Fruit fly (Drosophila melanogaster) whole organism, prepupa: ENCODE data around the gene CG15317.

Experiments
- Blimp-1 ChIP-seq: fragments of 200-800 bp; sonication (Bioruptor generic); optimal IDR thresholded peaks from 3 replicates; lab custom pipeline; 2017; ENCODE audit warnings: missing biosample characterization, missing genetic modification characterization, mild to moderate bottlenecking, moderate library complexity, missing genetic modification reagents
- CG10631 ChIP-seq: fragments of 200-800 bp; sonication (Bioruptor generic); optimal IDR thresholded peaks from 2 replicates; lab custom pipeline; 2016; ENCODE audit warnings: missing biosample characterization, missing genetic modification characterization
- CG11294 ChIP-seq: fragments of 200-800 bp; sonication (Bioruptor generic); IDR thresholded peaks from 2 replicates; pipeline ENCODE4 v1.3.6; 2022; ENCODE audit warnings: missing biosample characterization, missing genetic modification characterization
- CG15336 ChIP-seq: fragments of 200-800 bp; sonication (Bioruptor generic); IDR thresholded peaks from 2 replicates; pipeline ENCODE4 v1.3.6; 2022; ENCODE audit warnings: missing biosample characterization, missing genetic modification characterization
- CG1621 ChIP-seq: fragments of 200-800 bp; sonication (Bioruptor generic); optimal IDR thresholded peaks from 3 replicates; lab custom pipeline; 2018; ENCODE audit warnings: missing biosample characterization, mild to moderate bottlenecking, missing genetic modification characterization
- CG16779 ChIP-seq: fragments of 200-800 bp; sonication (Bioruptor generic); optimal IDR thresholded peaks from 3 replicates; lab custom pipeline; 2017; ENCODE audit warnings: missing biosample characterization, mild to moderate bottlenecking, missing genetic modification characterization
- CG3032 ChIP-seq: fragments of 200-800 bp; optimal IDR thresholded peaks from 2 replicates; lab custom pipeline; 2019; ENCODE audit warnings: missing biosample characterization, mild to moderate bottlenecking, missing genetic modification characterization, moderate library complexity
- CG31627 ChIP-seq: fragments of 200-800 bp; sonication (Bioruptor generic); optimal IDR thresholded peaks from 3 replicates; lab custom pipeline; 2016; ENCODE audit warnings: missing biosample characterization, missing genetic modification characterization
- CG32006 ChIP-seq: fragments of 200-800 bp; sonication (Bioruptor generic); optimal IDR thresholded peaks from 3 replicates; lab custom pipeline; 2017; ENCODE audit warnings: missing biosample characterization, mild to moderate bottlenecking, missing genetic modification characterization
- CG34406 ChIP-seq: fragments of 200-800 bp; sonication (Bioruptor generic); optimal IDR thresholded peaks from 3 replicates; lab custom pipeline; 2016; ENCODE audit warnings: missing biosample characterization, missing genetic modification characterization
- CG3919 ChIP-seq: fragments of 200-800 bp; sonication (Bioruptor generic); optimal IDR thresholded peaks from 3 replicates; lab custom pipeline; 2016; ENCODE audit warnings: missing biosample characterization, missing genetic modification characterization
- CG6792 ChIP-seq: fragments of 200-800 bp; sonication (Bioruptor generic); optimal IDR thresholded peaks from 3 replicates; lab custom pipeline; 2016; ENCODE audit warnings: missing biosample characterization, missing genetic modification characterization
- CG6808 ChIP-seq: fragments of 200-800 bp; sonication (Bioruptor generic); optimal IDR thresholded peaks from 3 replicates; lab custom pipeline; 2017; ENCODE audit warnings: missing biosample characterization, missing genetic modification characterization, mild to moderate bottlenecking, moderate library complexity, missing genetic modification reagents
- CG6854 ChIP-seq: fragments of 200-800 bp; sonication (Bioruptor generic); optimal IDR thresholded peaks from 2 replicates; lab custom pipeline; 2017; ENCODE audit warnings: missing biosample characterization, mild to moderate bottlenecking, missing genetic modification characterization
- CG8119 ChIP-seq: fragments of 200-800 bp; sonication (Bioruptor generic); IDR thresholded peaks from 3 replicates; pipeline ENCODE4 v1.3.6; 2022; ENCODE audit warnings: missing biosample characterization, missing genetic modification characterization
- CG8319 ChIP-seq: fragments of 200-800 bp; sonication (Bioruptor generic); optimal IDR thresholded peaks from 3 replicates; lab custom pipeline; 2016; ENCODE audit warnings: missing biosample characterization, missing genetic modification characterization
- CG8632 ChIP-seq: fragments of 200-800 bp; sonication (Bioruptor generic); optimal IDR thresholded peaks from 3 replicates; lab custom pipeline; 2016; ENCODE audit warnings: missing biosample characterization, missing genetic modification characterization
- Eip75B ChIP-seq: fragments of 200-800 bp; sonication (Bioruptor generic); optimal IDR thresholded peaks from 3 replicates; lab custom pipeline; 2016; ENCODE audit warnings: missing biosample characterization, missing genetic modification characterization
- Eip78C ChIP-seq: fragments of 200-800 bp; sonication (Bioruptor generic); peaks from one replicate; lab custom pipeline; 2016; ENCODE audit warnings: missing biosample characterization, missing genetic modification characterization
- Eip93F ChIP-seq: fragments of 200-800 bp; sonication (Bioruptor generic); optimal IDR thresholded peaks from 2 replicates; lab custom pipeline; 2016; ENCODE audit warnings: missing biosample characterization, mild to moderate bottlenecking, missing genetic modification characterization
- Ets21C ChIP-seq: fragments of 200-800 bp; sonication (Bioruptor generic); optimal IDR thresholded peaks from 3 replicates; lab custom pipeline; 2016; ENCODE audit warnings: missing biosample characterization, missing genetic modification characterization
- Gug ChIP-seq: fragments of 200-800 bp; sonication (Bioruptor generic); IDR thresholded peaks from 2 replicates; pipeline ENCODE4 v1.3.6; 2022; ENCODE audit warnings: missing biosample characterization, missing genetic modification characterization
- Hr39 ChIP-seq: fragments of 200-800 bp; sonication (Bioruptor generic); optimal IDR thresholded peaks from 2 replicates; lab custom pipeline; 2016; ENCODE audit warnings: missing biosample characterization, missing genetic modification characterization
- Hr4 ChIP-seq: fragments of 200-800 bp; sonication (Bioruptor generic); optimal IDR thresholded peaks from 3 replicates; lab custom pipeline; 2016; ENCODE audit warnings: missing biosample characterization, missing genetic modification characterization
- Met ChIP-seq: fragments of 200-800 bp; sonication (Bioruptor generic); optimal IDR thresholded peaks from 3 replicates; lab custom pipeline; 2016; ENCODE audit warnings: missing biosample characterization, missing genetic modification characterization
- OdsH ChIP-seq: fragments of 200-800 bp; sonication (Bioruptor generic); optimal IDR thresholded peaks from 3 replicates; lab custom pipeline; 2016; ENCODE audit warnings: missing biosample characterization, missing genetic modification characterization
- Smox ChIP-seq: fragments of 200-800 bp; sonication (Bioruptor generic); optimal IDR thresholded peaks from 3 replicates; lab custom pipeline; 2016; ENCODE audit warnings: missing biosample characterization, missing genetic modification characterization
- Sox102F ChIP-seq: fragments of 200-800 bp; sonication (Bioruptor generic); optimal IDR thresholded peaks from 2 replicates; lab custom pipeline; 2016; ENCODE audit warnings: missing biosample characterization, mild to moderate bottlenecking, missing genetic modification characterization
- Sox14 ChIP-seq: fragments of 200-800 bp; sonication (Bioruptor generic); optimal IDR thresholded peaks from 3 replicates; lab custom pipeline; 2016; ENCODE audit warnings: missing biosample characterization, missing genetic modification characterization
- Sox15 ChIP-seq: fragments of 200-800 bp; sonication (Bioruptor generic); optimal IDR thresholded peaks from 3 replicates; lab custom pipeline; 2016; ENCODE audit warnings: missing biosample characterization, missing genetic modification characterization
- acj6 ChIP-seq: fragments of 200-800 bp; sonication (Bioruptor generic); optimal IDR thresholded peaks from 3 replicates; lab custom pipeline; 2016; ENCODE audit warnings: missing biosample characterization, missing genetic modification characterization
- cyc ChIP-seq: fragments of 200-800 bp; sonication (Bioruptor generic); optimal IDR thresholded peaks from 3 replicates; lab custom pipeline; 2016; ENCODE audit warnings: missing biosample characterization, missing genetic modification characterization
- dac ChIP-seq: fragments of 200-800 bp; sonication (Bioruptor generic); optimal IDR thresholded peaks from 2 replicates; lab custom pipeline; 2017; ENCODE audit warnings: missing biosample characterization, mild to moderate bottlenecking, missing genetic modification characterization
- eg ChIP-seq: fragments of 200-800 bp; sonication (Bioruptor generic); IDR thresholded peaks from 3 replicates; pipeline ENCODE4 v1.3.6; 2022; ENCODE audit warnings: missing biosample characterization, missing genetic modification characterization
- esn ChIP-seq: fragments of 200-800 bp; sonication (Bioruptor generic); optimal IDR thresholded peaks from 2 replicates; lab custom pipeline; 2016; ENCODE audit warnings: missing biosample characterization, mild to moderate bottlenecking, missing genetic modification characterization, moderate library complexity
- fkh ChIP-seq: fragments of 200-800 bp; sonication (Bioruptor generic); optimal IDR thresholded peaks from 3 replicates; lab custom pipeline; 2017; ENCODE audit warnings: missing biosample characterization, mild to moderate bottlenecking, missing genetic modification characterization, moderate library complexity
- lz ChIP-seq: fragments of 200-800 bp; sonication (Bioruptor generic); optimal IDR thresholded peaks from 3 replicates; lab custom pipeline; 2016; ENCODE audit warnings: missing biosample characterization, missing genetic modification characterization
- net ChIP-seq: fragments of 200-800 bp; sonication (Bioruptor generic); optimal IDR thresholded peaks from 3 replicates; lab custom pipeline; 2016; ENCODE audit warnings: missing biosample characterization, missing genetic modification characterization
- spab ChIP-seq: fragments of 200-800 bp; sonication (Bioruptor generic); optimal IDR thresholded peaks from 2 replicates; lab custom pipeline; 2017; ENCODE audit warnings: missing biosample characterization, mild to moderate bottlenecking, missing genetic modification characterization, missing genetic modification reagents
- ss ChIP-seq, 2 experiments: fragments of 200-800 bp; sonication (Bioruptor generic); optimal IDR thresholded peaks; 2 replicates in 1 of 2; 3 replicates in 1 of 2; lab custom pipeline; 2017 to 2018; ENCODE audit warnings: mild to moderate bottlenecking in 2 of 2, missing biosample characterization in 2 of 2, missing genetic modification characterization in 2 of 2, moderate library complexity in 1 of 2
- topi ChIP-seq: fragments of 200-800 bp; sonication (Bioruptor generic); optimal IDR thresholded peaks from 3 replicates; lab custom pipeline; 2016; ENCODE audit warnings: missing biosample characterization, missing genetic modification characterization
- vri ChIP-seq: fragments of 200-800 bp; sonication (Bioruptor generic); optimal IDR thresholded peaks from 3 replicates; lab custom pipeline; 2016; ENCODE audit warnings: missing biosample characterization, mild to moderate bottlenecking, missing genetic modification characterization

CG15317 gene

dm6 chrX:9553545-9554320 lies 2.6 kb downstream of the CG15317 start (continued):
- TF ChIP-seq lz (GFP tag; lab: Kevin White, UChicago) = peak; percentile 88
- peak; percentile 88 for TF ChIP-seq vri (GFP tag; lab: Kevin White, UChicago)
- TF ChIP-seq CG6854 = peak; percentile 82
- TF ChIP-seq Eip75B (GFP tag; lab: Kevin White, UChicago) = peak; percentile 88
- peak; percentile 90 for TF ChIP-seq CG6792 (GFP tag; lab: Kevin White, UChicago)
- peak; percentile 85 for TF ChIP-seq topi (GFP tag; lab: Kevin White, UChicago)
- peak; percentile 90 for TF ChIP-seq Sox102F
- peak; percentile 91 for TF ChIP-seq CG15336 (GFP tag; lab: Robert Waterston, UW)
- peak; percentile 83 for TF ChIP-seq CG34406 (GFP tag; lab: Kevin White, UChicago)
- TF ChIP-seq Eip93F (GFP tag; lab: Kevin White, UChicago) = peak; percentile 86
- peak; percentile 69 for TF ChIP-seq Ets21C (GFP tag; lab: Kevin White, UChicago)
- TF ChIP-seq eg (GFP tag; lab: Robert Waterston, UW) = peak; percentile 91
- TF ChIP-seq spab (GFP tag; lab: Kevin White, UChicago) = peak; percentile 81
- peak; percentile 87 for TF ChIP-seq CG32006
- TF ChIP-seq CG8319 = peak; percentile 78
- peak; percentile 85 for TF ChIP-seq CG3032 (tag; lab: Kevin White, UChicago)
- TF ChIP-seq fkh (GFP tag; lab: Kevin White, UChicago) = peak; percentile 75
- peak; percentile 89 for TF ChIP-seq esn (GFP tag; lab: Kevin White, UChicago)
- peak; percentile 83 for TF ChIP-seq CG1621
- peak; percentile 90 for TF ChIP-seq net (GFP tag; lab: Kevin White, UChicago)

- TF ChIP-seq CG8632 (GFP tag; lab: Kevin White, UChicago) (no peak), Sox102F (no peak), CG16779 (tag; lab: Kevin White, UChicago) (no peak), ss (GFP tag; optimal IDR thresholded peaks at IDR 0.05; lab: Kevin White, UChicago) (no peak), Smox (GFP tag; lab: Kevin White, UChicago) (no peak), CG6792 (GFP tag; lab: Kevin White, UChicago) (no peak), CG6808 (no peak)
Observed at dm6 chrX:9551179-9551578, 5.2 kb downstream of the CG15317 start.

dm6 chrX:9550565-9551145 lies 5.7 kb downstream of the CG15317 start, which contains the start of gene CG32700:
Gene CG32700, minus strand, starts transcription at chrX:9550838.
- no peak for TF ChIP-seq CG6808
- peak; percentile 7 for TF ChIP-seq CG3919
- peak; percentile 72 for TF ChIP-seq Eip78C (GFP tag; lab: Kevin White, UChicago)
- TF ChIP-seq Hr39 = no peak
- TF ChIP-seq Sox15 (GFP tag; lab: Kevin White, UChicago) = no peak
- TF ChIP-seq, all 60 proteins: peak for 2

DNA sequence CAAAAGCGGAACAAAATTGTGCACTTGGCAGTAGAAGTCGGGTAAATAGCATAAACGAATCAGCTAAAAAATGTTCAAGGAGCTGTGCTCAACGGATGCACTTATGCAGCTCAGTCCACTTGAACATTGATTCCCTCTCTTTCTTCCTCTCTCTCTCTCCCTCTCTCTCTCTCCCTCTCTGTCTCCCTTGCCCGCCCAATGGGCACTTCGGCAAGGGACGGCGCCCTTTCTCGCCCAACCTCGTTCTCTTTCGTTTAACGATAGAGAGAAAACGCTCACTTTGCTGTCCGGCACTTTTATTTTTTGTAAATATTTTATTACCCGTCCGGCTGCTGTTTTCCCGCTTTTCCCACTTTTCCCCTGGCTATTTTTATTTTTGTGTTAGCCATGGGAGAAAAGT lies 11.9 kb downstream of the CG15317 start:
- TF ChIP-seq OdsH (GFP tag; lab: Kevin White, UChicago) (no peak), CG10631 (GFP tag; lab: Kevin White, UChicago) (no peak), Blimp-1 (GFP tag; lab: Kevin White, UChicago) (no peak), Met (GFP tag; lab: Kevin White, UChicago) (no peak), CG8632 (GFP tag; lab: Kevin White, UChicago) (no peak), ss (GFP tag; optimal IDR thresholded peaks at IDR 0.05; lab: Kevin White, UChicago) (no peak), Sox14 (GFP tag; lab: Kevin White, UChicago) (no peak), acj6 (GFP tag; lab: Kevin White, UChicago) (no peak), esn (GFP tag; lab: Kevin White, UChicago) (no peak), cyc (GFP tag; lab: Kevin White, UChicago) (no peak), Hr4 (GFP tag; lab: Kevin White, UChicago) (no peak), dac (no peak), CG8119 (no peak), Gug (GFP tag; lab: Robert Waterston, UW) (no peak), Eip75B (GFP tag; lab: Kevin White, UChicago) (no peak), CG32006 (no peak), eg (GFP tag; lab: Robert Waterston, UW) (no peak), CG31627 (GFP tag; lab: Kevin White, UChicago) (no peak), CG11294 (no peak)
